Worm (Caenorhabditis elegans): Measurements from ENCODE around the gene Y43F8B.24.

- TF ChIP-seq ama-1 (optimal IDR thresholded peaks at IDR 0.05) (no peak), nhr-11 (tag; optimal IDR thresholded peaks at IDR 0.05) (no peak), fkh-10 (GFP tag; optimal IDR thresholded peaks at IDR 0.05) (no peak), hlh-8 (tag; optimal IDR thresholded peaks at IDR 0.05) (no peak), pqm-1 (tag; optimal IDR thresholded peaks at IDR 0.05) (no peak), pag-3 (tag; optimal IDR thresholded peaks at IDR 0.05; ENCODE audit: borderline replicate concordance) (no peak), sox-4 (tag; optimal IDR thresholded peaks at IDR 0.05) (no peak), ceh-6 (GFP tag; optimal IDR thresholded peaks at IDR 0.05) (no peak), unc-42 (tag; optimal IDR thresholded peaks at IDR 0.05) (no peak), tbx-7 (tag; optimal IDR thresholded peaks at IDR 0.05) (no peak), nfya-1 (tag; optimal IDR thresholded peaks at IDR 0.05) (no peak), ref-2 (tag; optimal IDR thresholded peaks at IDR 0.05) (no peak), fkh-6 (tag; optimal IDR thresholded peaks at IDR 0.05) (no peak), elt-4 (tag; optimal IDR thresholded peaks at IDR 0.05) (no peak)
Measured at ce11 chrV:19429605-19430004, 27.6 kb upstream of the Y43F8B.24 start.

Measured in whole organism, late embryonic.